Worm (Caenorhabditis elegans): Measurements from ENCODE around the gene msp-76.

ce11 chrIV:9668103-9668672 lies 20.6 kb upstream of the msp-76 start:
- TF ChIP-seq rnt-1 (tag; optimal IDR thresholded peaks at IDR 0.05) (no peak), fos-1 (tag; optimal IDR thresholded peaks at IDR 0.05) (no peak), dsc-1 (tag; optimal IDR thresholded peaks at IDR 0.05) (no peak), nhr-47 (tag; optimal IDR thresholded peaks at IDR 0.05) (no peak), tbx-2 (tag; optimal IDR thresholded peaks at IDR 0.05) (no peak)
